Fruit fly (Drosophila melanogaster): ENCODE data around the gene Tbc1d15-17.
A peak's percentile ranks its signal among the peaks of the same experiment; 100 is the strongest.

Tbc1d15-17 gene

DNA sequence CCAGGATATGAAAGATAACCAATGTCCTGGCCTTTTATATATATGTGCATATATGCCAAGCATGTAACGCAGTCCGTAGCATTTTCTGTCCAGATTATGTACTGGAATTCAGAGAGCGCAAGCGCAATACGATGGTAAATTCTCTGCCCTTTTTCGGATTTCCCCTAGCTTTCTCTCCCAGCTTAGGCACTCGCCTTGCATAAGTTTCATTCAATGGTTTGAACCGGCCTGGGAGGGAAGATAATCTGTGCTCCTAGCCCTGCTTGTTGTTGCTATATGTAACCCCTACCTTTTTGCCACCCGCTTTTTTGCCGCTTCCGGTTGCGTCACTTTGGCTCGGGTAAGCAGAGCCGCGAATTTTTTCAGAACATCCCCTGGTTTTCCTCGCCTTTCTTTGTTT is 27.9 kb upstream of the Tbc1d15-17 start:
- no peak for TF ChIP-seq vri (GFP tag; optimal IDR thresholded peaks at IDR 0.05)
- no peak for TF ChIP-seq CG7368 (GFP tag; optimal IDR thresholded peaks at IDR 0.05)
- no peak for TF ChIP-seq CG8632 (GFP tag; optimal IDR thresholded peaks at IDR 0.05)
- TF ChIP-seq svp (GFP tag), result no peak
- no peak for TF ChIP-seq CG11762 (GFP tag; optimal IDR thresholded peaks at IDR 0.05; ENCODE audit: insufficient read depth)
- no peak for TF ChIP-seq Eip75B (GFP tag; optimal IDR thresholded peaks at IDR 0.05)
- TF ChIP-seq acj6 (GFP tag; optimal IDR thresholded peaks at IDR 0.05), result no peak
- no peak for TF ChIP-seq dsx (GFP tag; optimal IDR thresholded peaks at IDR 0.05; ENCODE audit: poor library complexity, severe bottlenecking)
- no peak for TF ChIP-seq Smox (GFP tag; optimal IDR thresholded peaks at IDR 0.05)

DNA sequence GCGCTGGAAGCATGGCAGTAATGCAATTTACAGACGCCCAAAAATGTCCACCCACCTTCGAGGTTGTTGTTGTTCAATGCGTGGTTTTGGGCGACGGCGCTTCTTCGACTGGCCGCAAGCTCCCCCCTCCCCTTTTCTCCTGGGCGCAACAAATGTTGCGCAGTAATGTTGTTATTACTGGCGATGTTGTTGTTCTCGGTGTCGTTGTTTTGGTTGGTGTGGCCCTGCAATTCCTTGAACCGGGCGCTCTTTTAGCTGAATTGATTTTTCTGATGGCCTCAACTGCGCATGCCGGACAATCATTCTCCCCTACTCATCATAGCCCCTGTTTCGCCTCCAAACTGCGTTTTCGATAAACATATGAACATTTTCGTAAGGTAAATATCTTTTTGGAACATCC is 26.0 kb upstream of the Tbc1d15-17 start:
- TF ChIP-seq Smox (GFP tag; optimal IDR thresholded peaks at IDR 0.05), result no peak
- TF ChIP-seq svp (GFP tag), result no peak
- no peak for TF ChIP-seq Sox14 (GFP tag; optimal IDR thresholded peaks at IDR 0.05)
- no peak for TF ChIP-seq cyc (GFP tag; optimal IDR thresholded peaks at IDR 0.05)
- no peak for TF ChIP-seq dac (GFP tag; optimal IDR thresholded peaks at IDR 0.05)
- TF ChIP-seq CG11762 (GFP tag; optimal IDR thresholded peaks at IDR 0.05; ENCODE audit: insufficient read depth), result no peak
- TF ChIP-seq CG7368 (GFP tag; optimal IDR thresholded peaks at IDR 0.05), result no peak
- TF ChIP-seq vri (GFP tag; optimal IDR thresholded peaks at IDR 0.05), result no peak
- no peak for TF ChIP-seq topi (GFP tag; optimal IDR thresholded peaks at IDR 0.05)
- TF ChIP-seq CG15336 (GFP tag; IDR thresholded peaks at IDR 0.05), result no peak
- TF ChIP-seq Sox15 (GFP tag; optimal IDR thresholded peaks at IDR 0.05), result no peak
- no peak for TF ChIP-seq ss (GFP tag; optimal IDR thresholded peaks at IDR 0.05)
- TF ChIP-seq CG31627 (GFP tag; optimal IDR thresholded peaks at IDR 0.05), result no peak
- TF ChIP-seq CG11294 (GFP tag; IDR thresholded peaks at IDR 0.05), result no peak
- TF ChIP-seq CG10631 (GFP tag; optimal IDR thresholded peaks at IDR 0.05), result no peak
- TF ChIP-seq acj6 (GFP tag; optimal IDR thresholded peaks at IDR 0.05), result no peak
- no peak for TF ChIP-seq CG10669 (GFP tag; optimal IDR thresholded peaks at IDR 0.05)
- TF ChIP-seq CG3032 (tag; optimal IDR thresholded peaks at IDR 0.05), result no peak

DNA sequence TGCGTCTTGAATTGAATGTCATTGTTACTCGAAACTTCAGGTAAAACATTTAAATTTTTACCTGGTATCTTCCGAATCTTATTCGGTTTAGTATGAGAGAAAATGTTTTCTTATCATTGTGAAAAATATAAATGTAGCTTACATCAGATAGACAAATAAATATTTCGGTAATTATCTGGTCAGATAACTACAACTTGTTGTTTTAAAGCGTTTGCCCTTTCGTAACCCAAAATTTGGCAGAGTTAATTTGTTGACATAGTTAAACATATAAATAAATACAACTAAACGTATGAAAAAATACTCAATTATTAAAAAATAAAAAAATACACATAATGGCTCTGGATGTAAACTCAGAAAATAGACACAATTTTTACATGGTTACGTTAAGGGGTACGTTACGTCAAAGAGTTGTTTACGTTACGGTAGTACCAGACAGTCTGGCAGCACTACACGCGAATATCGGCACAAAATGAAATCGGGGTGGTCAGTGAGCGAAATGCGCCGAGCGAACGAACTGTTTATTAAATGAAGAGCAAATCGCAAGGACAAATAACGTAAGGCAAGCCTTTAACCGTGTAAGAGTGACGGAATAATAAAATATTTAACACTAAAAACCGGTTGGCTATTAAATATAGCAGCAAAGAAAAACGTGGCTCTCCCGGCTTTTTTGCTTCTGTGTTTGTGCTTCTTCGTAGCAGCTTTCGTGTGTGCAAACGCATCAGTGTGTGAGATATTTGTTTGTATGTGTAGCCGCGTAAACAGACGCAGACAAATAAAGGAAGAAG is 24.4 kb upstream of the Tbc1d15-17 start:
- TF ChIP-seq CG6276 (GFP tag; optimal IDR thresholded peaks at IDR 0.05) (no peak), CG31627 (GFP tag; optimal IDR thresholded peaks at IDR 0.05) (no peak), Eip93F (GFP tag; optimal IDR thresholded peaks at IDR 0.05) (peak; percentile 55), acj6 (GFP tag; optimal IDR thresholded peaks at IDR 0.05) (no peak), esn (GFP tag; optimal IDR thresholded peaks at IDR 0.05) (peak; percentile 5), Blimp-1 (GFP tag; optimal IDR thresholded peaks at IDR 0.05) (no peak), CG6854 (GFP tag; optimal IDR thresholded peaks at IDR 0.05) (peak; percentile 25), ss (GFP tag; optimal IDR thresholded peaks at IDR 0.05) (no peak), CG10631 (GFP tag; optimal IDR thresholded peaks at IDR 0.05) (no peak), vri (GFP tag; optimal IDR thresholded peaks at IDR 0.05) (no peak), CG15336 (GFP tag; IDR thresholded peaks at IDR 0.05) (peak; percentile 29; the same call in 1 of the 2 replicates)

DNA sequence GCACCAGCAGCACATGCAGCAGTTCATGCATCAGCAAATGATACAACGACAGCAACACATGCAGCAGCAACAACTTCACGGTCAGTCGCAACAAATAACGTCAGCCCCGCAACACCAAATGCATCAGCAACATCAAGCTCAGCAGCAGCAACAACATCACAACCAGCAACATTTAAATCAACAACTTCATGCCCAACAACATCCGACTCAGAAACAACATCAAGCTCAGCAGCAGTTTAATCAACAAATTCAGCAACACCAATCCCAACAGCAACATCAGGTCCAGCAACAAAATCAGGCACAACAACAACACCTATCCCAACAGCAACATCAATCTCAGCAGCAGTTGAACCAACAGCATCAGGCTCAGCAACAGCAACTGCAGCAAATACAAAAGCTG is 11.3 kb upstream of the Tbc1d15-17 start:
- TF ChIP-seq eg (GFP tag; IDR thresholded peaks at IDR 0.05) (no peak), Hr39 (GFP tag; optimal IDR thresholded peaks at IDR 0.05) (no peak), CG11294 (GFP tag; IDR thresholded peaks at IDR 0.05) (no peak), Met (GFP tag; optimal IDR thresholded peaks at IDR 0.05) (no peak), Sox102F (GFP tag; optimal IDR thresholded peaks at IDR 0.05) (no peak), Hr38 (GFP tag; optimal IDR thresholded peaks at IDR 0.05) (no peak), Eip75B (GFP tag; optimal IDR thresholded peaks at IDR 0.05) (no peak), Sox14 (GFP tag; optimal IDR thresholded peaks at IDR 0.05) (no peak), fkh (GFP tag; optimal IDR thresholded peaks at IDR 0.05) (no peak)
